Fruit fly (Drosophila melanogaster) whole organism, embryonic: Measurements from ENCODE around the gene SkpE.

Experiments used
- BEAF-32 ChIP-seq: fragments of 200-800 bp; sonication (Bioruptor generic); optimal IDR thresholded peaks from 3 replicates; lab custom pipeline; 2017; ENCODE audit warnings: missing biosample characterization, missing genetic modification characterization, mild to moderate bottlenecking, moderate library complexity, missing genetic modification reagents
- BtbVII ChIP-seq: fragments of 200-800 bp; sonication (Bioruptor generic); optimal IDR thresholded peaks from 3 replicates; lab custom pipeline; 2017; ENCODE audit warnings: missing biosample characterization, mild to moderate bottlenecking, missing genetic modification characterization
- CG10147 ChIP-seq: fragments of 200-800 bp; sonication (Bioruptor generic); optimal IDR thresholded peaks from 2 replicates; lab custom pipeline; 2019; ENCODE audit warnings: missing biosample characterization, mild to moderate bottlenecking, missing genetic modification characterization, moderate library complexity
- CG10979 ChIP-seq: fragments of 200-800 bp; sonication (Bioruptor generic); optimal IDR thresholded peaks from 2 replicates; lab custom pipeline; 2018; ENCODE audit warnings: missing biosample characterization, mild to moderate bottlenecking, missing genetic modification characterization, moderate library complexity
- CG12769 ChIP-seq: fragments of 200-800 bp; sonication (Bioruptor generic); optimal IDR thresholded peaks from 2 replicates; lab custom pipeline; 2019; ENCODE audit warnings: missing biosample characterization, mild to moderate bottlenecking, missing genetic modification characterization, moderate library complexity
- CG12942 ChIP-seq: fragments of 200-800 bp; sonication (Bioruptor generic); optimal IDR thresholded peaks from 3 replicates; lab custom pipeline; 2016; ENCODE audit warnings: missing biosample characterization, missing genetic modification characterization
- CG13287 ChIP-seq: fragments of 200-800 bp; sonication (Bioruptor generic); IDR thresholded peaks from 2 replicates; pipeline ENCODE4 v1.3.6; 2022; ENCODE audit warnings: missing biosample characterization, missing genetic modification characterization; ENCODE audit not compliant: partially characterized antibody
- CG15269 ChIP-seq: fragments of 200-800 bp; sonication (Bioruptor generic); optimal IDR thresholded peaks from 2 replicates; lab custom pipeline; 2018; ENCODE audit warnings: missing biosample characterization, mild to moderate bottlenecking, missing genetic modification characterization, moderate library complexity
- CG17361 ChIP-seq: fragments of 200-800 bp; sonication (Bioruptor generic); IDR thresholded peaks from 3 replicates; pipeline ENCODE4 v1.3.6; 2022; ENCODE audit warnings: missing biosample characterization, missing genetic modification characterization
- CG17829 ChIP-seq: fragments of 200-800 bp; optimal IDR thresholded peaks from 2 replicates; lab custom pipeline; 2019; ENCODE audit warnings: missing biosample characterization, mild to moderate bottlenecking, missing genetic modification characterization, moderate library complexity
- CG1832 ChIP-seq: fragments of 200-800 bp; sonication (Bioruptor generic); optimal IDR thresholded peaks from 2 replicates; lab custom pipeline; 2017; ENCODE audit warnings: missing biosample characterization, mild to moderate bottlenecking, missing genetic modification characterization, inconsistent platforms
- CG18619 ChIP-seq: fragments of 200-800 bp; sonication (Bioruptor generic); optimal IDR thresholded peaks from 3 replicates; lab custom pipeline; 2017; ENCODE audit warnings: missing biosample characterization, mild to moderate bottlenecking, missing genetic modification characterization
- CG2199 ChIP-seq: fragments of 200-800 bp; sonication (Bioruptor generic); IDR thresholded peaks from 3 replicates; pipeline ENCODE4 v1.3.6; 2022; ENCODE audit warnings: missing biosample characterization, missing genetic modification characterization
- CG2712 ChIP-seq: fragments of 200-800 bp; optimal IDR thresholded peaks from 3 replicates; lab custom pipeline; 2019; ENCODE audit warnings: missing biosample characterization, mild to moderate bottlenecking, missing genetic modification characterization, moderate library complexity
- CG3065 ChIP-seq: fragments of 200-800 bp; sonication (Bioruptor generic); optimal IDR thresholded peaks from 2 replicates; lab custom pipeline; 2016; ENCODE audit warnings: missing biosample characterization, missing genetic modification characterization
- CG32532 ChIP-seq: fragments of 200-800 bp; sonication (Bioruptor generic); IDR thresholded peaks from 2 replicates; pipeline ENCODE4 v1.3.6; 2022; ENCODE audit warnings: missing biosample characterization, missing genetic modification characterization
- CG3995 ChIP-seq: fragments of 200-800 bp; sonication (Bioruptor generic); optimal IDR thresholded peaks from 3 replicates; lab custom pipeline; 2016; ENCODE audit warnings: missing biosample characterization, missing genetic modification characterization
- CG4282 ChIP-seq: fragments of 200-800 bp; sonication (Bioruptor generic); optimal IDR thresholded peaks from 2 replicates; lab custom pipeline; 2016; ENCODE audit warnings: missing biosample characterization, missing genetic modification characterization
- CG43689 ChIP-seq: fragments of 200-800 bp; sonication (Bioruptor generic); IDR thresholded peaks from 2 replicates; pipeline ENCODE4 v1.3.6; 2022; ENCODE audit warnings: missing biosample characterization, missing genetic modification characterization
- CG4617 ChIP-seq: fragments of 200-800 bp; sonication (Bioruptor generic); optimal IDR thresholded peaks from 3 replicates; lab custom pipeline; 2016; ENCODE audit warnings: missing biosample characterization, missing genetic modification characterization, borderline replicate concordance
- CG4730 ChIP-seq: fragments of 200-800 bp; sonication (Bioruptor generic); IDR thresholded peaks from 2 replicates; pipeline ENCODE4 v1.3.6; 2022; ENCODE audit warnings: missing biosample characterization, missing genetic modification characterization
- CG4820 ChIP-seq: fragments of 200-800 bp; sonication (Bioruptor generic); optimal IDR thresholded peaks from 3 replicates; lab custom pipeline; 2016; ENCODE audit warnings: missing biosample characterization, missing genetic modification characterization
- CG5180 ChIP-seq: fragments of 200-800 bp; sonication (Bioruptor generic); optimal IDR thresholded peaks from 3 replicates; lab custom pipeline; 2017; ENCODE audit warnings: missing biosample characterization, missing genetic modification characterization, mild to moderate bottlenecking, moderate library complexity, missing genetic modification reagents
- CG8388 ChIP-seq: fragments of 200-800 bp; sonication (Bioruptor generic); optimal IDR thresholded peaks from 2 replicates; lab custom pipeline; 2019; ENCODE audit warnings: missing biosample characterization, mild to moderate bottlenecking, missing genetic modification characterization, moderate library complexity
- CG9727 ChIP-seq: fragments of 200-800 bp; sonication (Bioruptor generic); optimal IDR thresholded peaks from 3 replicates; lab custom pipeline; 2017; ENCODE audit warnings: missing biosample characterization, mild to moderate bottlenecking, missing genetic modification characterization
- Dbx ChIP-seq: fragments of 200-800 bp; sonication (Bioruptor generic); IDR thresholded peaks from 3 replicates; pipeline ENCODE4 v1.3.6; 2022; ENCODE audit warnings: missing biosample characterization, missing genetic modification characterization
- HLHmδ ChIP-seq: fragments of 200-800 bp; sonication (Bioruptor generic); optimal IDR thresholded peaks from 2 replicates; lab custom pipeline; 2018; ENCODE audit warnings: missing biosample characterization, mild to moderate bottlenecking, missing genetic modification characterization, moderate library complexity
- Lim3 ChIP-seq: fragments of 200-800 bp; sonication (Bioruptor generic); IDR thresholded peaks from 2 replicates; pipeline ENCODE4 v1.3.6; 2022; ENCODE audit warnings: missing biosample characterization, missing genetic modification characterization
- MTF-1 ChIP-seq: fragments of 200-800 bp; sonication (Bioruptor generic); optimal IDR thresholded peaks from 2 replicates; lab custom pipeline; 2018; ENCODE audit warnings: missing biosample characterization, mild to moderate bottlenecking, missing genetic modification characterization, borderline replicate concordance
- Meics ChIP-seq: fragments of 200-800 bp; sonication (Bioruptor generic); optimal IDR thresholded peaks from 2 replicates; lab custom pipeline; 2017; ENCODE audit warnings: missing biosample characterization, mild to moderate bottlenecking, missing genetic modification characterization
- Nf-YA ChIP-seq: fragments of 200-800 bp; sonication (Bioruptor generic); IDR thresholded peaks from 2 replicates; pipeline ENCODE4 v1.3.6; 2022; ENCODE audit warnings: missing biosample characterization, missing genetic modification characterization
- Sry-β ChIP-seq: fragments of 200-800 bp; sonication (Bioruptor generic); optimal IDR thresholded peaks from 2 replicates; lab custom pipeline; 2018; ENCODE audit warnings: missing biosample characterization, mild to moderate bottlenecking, missing genetic modification characterization, moderate library complexity
- Trl ChIP-seq, 3 experiments: fragments of >200 bp in 2 of 3; fragments of 200-800 bp in 1 of 3; sonication (Bioruptor generic) in 1 of 3; optimal IDR thresholded peaks; 2 replicates in 1 of 3; 3 replicates in 2 of 3; lab custom pipeline; 2016 to 2017; ENCODE audit warnings: missing biosample characterization in 1 of 3, missing genetic modification characterization in 1 of 3
- ato ChIP-seq: fragments of 200-800 bp; sonication (Bioruptor generic); IDR thresholded peaks from 2 replicates; pipeline ENCODE4 v1.3.6; 2022; ENCODE audit warnings: missing biosample characterization, missing genetic modification characterization; ENCODE audit not compliant: partially characterized antibody
- bab2 ChIP-seq: fragments of 200-800 bp; sonication (Bioruptor generic); optimal IDR thresholded peaks from 2 replicates; lab custom pipeline; 2016; ENCODE audit warnings: missing biosample characterization, missing genetic modification characterization
- bowl ChIP-seq: fragments of 200-800 bp; sonication (Bioruptor generic); IDR thresholded peaks from 2 replicates; pipeline ENCODE4 v1.3.6; 2022; ENCODE audit warnings: missing biosample characterization, missing genetic modification characterization
- cas ChIP-seq: fragments of 200-800 bp; sonication (Bioruptor generic); IDR thresholded peaks from 2 replicates; pipeline ENCODE4 v1.3.6; 2022; ENCODE audit warnings: missing biosample characterization, missing genetic modification characterization
- crc ChIP-seq: fragments of 200-800 bp; sonication (Bioruptor generic); optimal IDR thresholded peaks from 2 replicates; lab custom pipeline; 2016; ENCODE audit warnings: missing biosample characterization, missing genetic modification characterization
- gro ChIP-seq: fragments of 200-800 bp; sonication (Bioruptor generic); optimal IDR thresholded peaks from 2 replicates; lab custom pipeline; 2016; ENCODE audit warnings: missing biosample characterization, missing genetic modification characterization
- gsb-n ChIP-seq: fragments of 200-800 bp; sonication (Bioruptor generic); optimal IDR thresholded peaks from 3 replicates; lab custom pipeline; 2018; ENCODE audit warnings: missing biosample characterization, mild to moderate bottlenecking, missing genetic modification characterization
- seq ChIP-seq: fragments of 200-800 bp; sonication (Bioruptor generic); IDR thresholded peaks from 2 replicates; pipeline ENCODE4 v1.3.6; 2022; ENCODE audit warnings: missing biosample characterization, missing genetic modification characterization
- sima ChIP-seq: fragments of 200-800 bp; sonication (Bioruptor generic); optimal IDR thresholded peaks from 2 replicates; lab custom pipeline; 2016; ENCODE audit warnings: missing biosample characterization, missing genetic modification characterization
- sna ChIP-seq: fragments of 200-800 bp; sonication (Bioruptor generic); IDR thresholded peaks from 2 replicates; pipeline ENCODE4 v1.3.6; 2022; ENCODE audit warnings: missing biosample characterization, missing genetic modification characterization; ENCODE audit not compliant: partially characterized antibody
- sob ChIP-seq: fragments of 200-800 bp; sonication (Bioruptor generic); IDR thresholded peaks from 2 replicates; pipeline ENCODE4 v1.3.6; 2022; ENCODE audit warnings: missing biosample characterization, missing genetic modification characterization
- tll ChIP-seq, 2 experiments: fragments of 200-800 bp in 1 of 2; fragments of >200 bp in 1 of 2; sonication (Bioruptor generic) in 1 of 2; optimal IDR thresholded peaks; 2 replicates each; lab custom pipeline; 2017 to 2019; ENCODE audit warnings: missing biosample characterization in 2 of 2, missing genetic modification characterization in 2 of 2, mild to moderate bottlenecking in 1 of 2, moderate library complexity in 1 of 2
- ttk ChIP-seq: fragments of 200-800 bp; sonication (Bioruptor generic); IDR thresholded peaks from 2 replicates; pipeline ENCODE4 v2.1.2; 2022; ENCODE audit warnings: missing biosample characterization, missing genetic modification characterization
- zen2 ChIP-seq: fragments of 200-800 bp; sonication (Bioruptor generic); IDR thresholded peaks from 3 replicates; pipeline ENCODE4 v1.3.6; 2022; ENCODE audit warnings: missing biosample characterization, missing genetic modification characterization; ENCODE audit not compliant: partially characterized antibody
- zf30C ChIP-seq: fragments of 200-800 bp; sonication (Bioruptor generic); optimal IDR thresholded peaks from 3 replicates; lab custom pipeline; 2018; ENCODE audit warnings: missing biosample characterization, mild to moderate bottlenecking, missing genetic modification characterization

SkpE gene

dm6 chrX:19783457-19783856 is 40.4 kb downstream of the SkpE start, which contains the start of gene zld (continued):
- TF ChIP-seq CG13287 (GFP tag; lab: Robert Waterston, UW) (no peak), CG10979 (tag; lab: Kevin White, UChicago) (peak; percentile 3), crc (GFP tag; lab: Kevin White, UChicago) (no peak), Nf-YA (GFP tag; lab: Robert Waterston, UW) (no peak), BEAF-32 (GFP tag; lab: Kevin White, UChicago) (no peak), CG2712 (tag; lab: Kevin White, UChicago) (peak; percentile 33), CG18619 (no peak), CG1832 (peak; percentile 71), tll (GFP tag; optimal IDR thresholded peaks at IDR 0.05; lab: Kevin White, UChicago) (peak in 1 of 2 experiments; percentile 32), CG9727 (GFP tag; lab: Kevin White, UChicago) (peak; percentile 11), CG10147 (no peak), CG17829 (tag; lab: Kevin White, UChicago) (peak; percentile 49), CG12769 (tag; lab: Kevin White, UChicago) (no peak), gsb-n (tag; lab: Kevin White, UChicago) (peak; percentile 56), ato (GFP tag; lab: Robert Waterston, UW) (0 out of 2 replicates have a peak, but pooled peaks have one; percentile 42), CG3995 (GFP tag; lab: Kevin White, UChicago) (no peak), sna (GFP tag; lab: Robert Waterston, UW) (0 out of 2 replicates have a peak, but pooled peaks have one; percentile 26), gro (GFP tag; lab: Kevin White, UChicago) (no peak), Dbx (0 out of 3 replicates have a peak, but pooled peaks have one; percentile 10)

- TF ChIP-seq CG4282 (no peak), ttk (GFP tag; lab: Robert Waterston, UW) (no peak), Trl (optimal IDR thresholded peaks at IDR 0.05; lab: Kevin White, UChicago) (peak in 1 of 2 experiments; percentile 17), Trl (GFP tag; optimal IDR thresholded peaks at IDR 0.05; lab: Kevin White, UChicago) (no peak), CG43689 (GFP tag; lab: Robert Waterston, UW) (no peak), zen2 (no peak), CG4820 (no peak), CG5180 (GFP tag; lab: Kevin White, UChicago) (no peak), CG3065 (GFP tag; lab: Kevin White, UChicago) (no peak), Sry-β (GFP tag; lab: Kevin White, UChicago) (no peak), CG4730 (GFP tag; lab: Robert Waterston, UW) (no peak), BtbVII (no peak), CG4617 (no peak), zf30C (GFP tag; lab: Kevin White, UChicago) (peak; percentile 43), CG17361 (no peak), tll (GFP tag; optimal IDR thresholded peaks at IDR 0.05; lab: Kevin White, UChicago) (no peak), cas (GFP tag; lab: Robert Waterston, UW) (no peak), seq (GFP tag; lab: Robert Waterston, UW) (no peak), CG32532 (GFP tag; lab: Robert Waterston, UW) (no peak), CG12942 (GFP tag; lab: Kevin White, UChicago) (no peak), CG2199 (GFP tag; lab: Robert Waterston, UW) (no peak), CG8388 (GFP tag; lab: Kevin White, UChicago) (no peak), CG15269 (tag; lab: Kevin White, UChicago) (no peak), sob (GFP tag; lab: Robert Waterston, UW) (no peak), bab2 (GFP tag; lab: Kevin White, UChicago) (no peak), Meics (no peak), HLHmδ (GFP tag; lab: Kevin White, UChicago) (no peak), MTF-1 (GFP tag; lab: Kevin White, UChicago) (no peak), bowl (GFP tag; lab: Robert Waterston, UW) (no peak), CG1832 (peak; percentile 25), sima (GFP tag; lab: Kevin White, UChicago) (no peak), Lim3 (GFP tag; lab: Robert Waterston, UW) (no peak)
Measured at dm6 chrX:19782736-19783325, 41.0 kb downstream of the SkpE start.
